Worm (Caenorhabditis elegans) whole organism, L1 larva: ENCODE measurements around the gene T28D6.6.

Source experiments
- C04F5.9 ChIP-seq: sonication (generic microtip); optimal IDR thresholded peaks from 2 replicates; lab custom pipeline; 2016; ENCODE audit warnings: missing genetic modification characterization, missing compliant biosample characterization
- C34B4.2 ChIP-seq: sonication (generic microtip); optimal IDR thresholded peaks from 2 replicates; lab custom pipeline; 2017; ENCODE audit warnings: mild to moderate bottlenecking, missing genetic modification characterization, missing compliant biosample characterization
- Y116A8C.19 ChIP-seq: sonication (generic microtip); optimal IDR thresholded peaks from 2 replicates; lab custom pipeline; 2016; ENCODE audit warnings: missing compliant biosample characterization, missing genetic modification characterization, borderline replicate concordance
- aly-2 ChIP-seq: fragments of 150-350 bp; optimal IDR thresholded peaks from 2 replicates; lab custom pipeline; 2014; ENCODE audit warnings: missing biosample characterization, missing genetic modification characterization
- ama-1 ChIP-seq: fragments of 150-350 bp; optimal IDR thresholded peaks from 2 replicates; lab custom pipeline; 2014
- ceh-63 ChIP-seq: fragments of 200-800 bp; sonication (Bioruptor generic); optimal IDR thresholded peaks from 2 replicates; lab custom pipeline; 2018; ENCODE audit warnings: mild to moderate bottlenecking, missing genetic modification characterization, missing compliant biosample characterization
- ceh-8 ChIP-seq: fragments of 200-800 bp; sonication (Bioruptor generic); optimal IDR thresholded peaks from 2 replicates; lab custom pipeline; 2018; ENCODE audit warnings: mild to moderate bottlenecking, missing genetic modification characterization, moderate library complexity, missing compliant biosample characterization
- ceh-82 ChIP-seq, 3 experiments: fragments of 150-350 bp in 1 of 3; sonication (generic microtip) in 2 of 3; optimal IDR thresholded peaks; 2 replicates each; lab custom pipeline; 2014 to 2017; ENCODE audit warnings: missing biosample characterization in 3 of 3, missing genetic modification characterization in 3 of 3
- ceh-88 ChIP-seq: fragments of 200-800 bp; sonication (Bioruptor generic); IDR thresholded peaks from 2 replicates; pipeline ENCODE4 v1.3.6; 2022; ENCODE audit warnings: missing genetic modification characterization, missing compliant biosample characterization
- dpl-1 ChIP-seq, 3 experiments: fragments of 150-350 bp in 2 of 3; sonication (generic microtip) in 1 of 3; optimal IDR thresholded peaks; 2 replicates each; lab custom pipeline; 2014 to 2017; ENCODE audit warnings: missing biosample characterization in 3 of 3, missing genetic modification characterization in 3 of 3, missing genetic modification reagents in 3 of 3
- dsc-1 ChIP-seq: sonication (generic microtip); optimal IDR thresholded peaks from 2 replicates; lab custom pipeline; 2016; ENCODE audit warnings: mild to moderate bottlenecking, missing genetic modification characterization, missing compliant biosample characterization
- efl-3 ChIP-seq: fragments of 200-800 bp; sonication (Bioruptor generic); optimal IDR thresholded peaks from 2 replicates; lab custom pipeline; 2018; ENCODE audit warnings: mild to moderate bottlenecking, missing genetic modification characterization, missing compliant biosample characterization
- egl-27 ChIP-seq, 2 experiments: fragments of 150-350 bp in 1 of 2; sonication (generic microtip); optimal IDR thresholded peaks; 3 replicates each; lab custom pipeline; 2017 to 2018; ENCODE audit warnings: missing biosample characterization in 2 of 2, missing genetic modification characterization in 2 of 2, missing genetic modification reagents in 2 of 2
- ets-5 ChIP-seq: fragments of 200-800 bp; sonication (Bioruptor generic); IDR thresholded peaks from 2 replicates; pipeline ENCODE4 v1.3.6; 2022; ENCODE audit warnings: missing genetic modification characterization, missing compliant biosample characterization
- fkh-10 ChIP-seq: sonication (generic microtip); optimal IDR thresholded peaks from 2 replicates; lab custom pipeline; 2017; ENCODE audit warnings: missing biosample characterization, missing genetic modification reagents, missing genetic modification characterization
- fkh-4 ChIP-seq: sonication (generic microtip); optimal IDR thresholded peaks from 2 replicates; lab custom pipeline; 2016; ENCODE audit warnings: missing compliant biosample characterization, missing genetic modification characterization, borderline replicate concordance
- grh-1 ChIP-seq: fragments of 200-800 bp; sonication (Bioruptor generic); IDR thresholded peaks from 2 replicates; pipeline ENCODE4 v1.3.6; 2022; ENCODE audit warnings: missing genetic modification reagents, missing genetic modification characterization, missing compliant biosample characterization
- hlh-4 ChIP-seq: sonication (generic microtip); optimal IDR thresholded peaks from 2 replicates; lab custom pipeline; 2016; ENCODE audit warnings: mild to moderate bottlenecking, missing genetic modification characterization, missing compliant biosample characterization
- hpl-2 ChIP-seq: fragments of 150-350 bp; optimal IDR thresholded peaks from 2 replicates; lab custom pipeline; 2014; ENCODE audit warnings: missing biosample characterization, missing genetic modification reagents, missing genetic modification characterization
- irx-1 ChIP-seq: sonication (generic microtip); optimal IDR thresholded peaks from 2 replicates; lab custom pipeline; 2016; ENCODE audit warnings: missing genetic modification characterization, missing compliant biosample characterization
- isw-1 ChIP-seq: fragments of 200-800 bp; sonication (Bioruptor generic); IDR thresholded peaks from 2 replicates; pipeline ENCODE4 v1.3.6; 2022; ENCODE audit warnings: missing genetic modification characterization, missing compliant biosample characterization
- jun-1 ChIP-seq: fragments of 150-350 bp; optimal IDR thresholded peaks from 2 replicates; lab custom pipeline; 2014; ENCODE audit warnings: missing biosample characterization, missing genetic modification reagents, missing genetic modification characterization
- lin-13 ChIP-seq: fragments of 150-350 bp; optimal IDR thresholded peaks from 2 replicates; lab custom pipeline; 2014; ENCODE audit warnings: missing biosample characterization, missing genetic modification reagents, missing genetic modification characterization
- lin-14 ChIP-seq: fragments of 200-800 bp; sonication (Bioruptor generic); optimal IDR thresholded peaks from 2 replicates; lab custom pipeline; 2018; ENCODE audit warnings: mild to moderate bottlenecking, missing genetic modification characterization, moderate library complexity, missing compliant biosample characterization
- mab-9 ChIP-seq: fragments of 200-800 bp; sonication (Bioruptor generic); IDR thresholded peaks from 2 replicates; pipeline ENCODE4 v1.3.6; 2022; ENCODE audit warnings: missing genetic modification reagents, missing genetic modification characterization, missing compliant biosample characterization
- mdl-1 ChIP-seq, 2 experiments: fragments of 150-350 bp; optimal IDR thresholded peaks; 2 replicates each; lab custom pipeline; 2014 to 2017; ENCODE audit warnings: missing biosample characterization in 2 of 2, missing genetic modification characterization in 2 of 2, inconsistent platforms in 1 of 2
- mep-1 ChIP-seq: fragments of 150-350 bp; optimal IDR thresholded peaks from 2 replicates; lab custom pipeline; 2014; ENCODE audit warnings: missing biosample characterization, missing genetic modification characterization
- nhr-20 ChIP-seq: sonication (generic microtip); optimal IDR thresholded peaks from 2 replicates; lab custom pipeline; 2016; ENCODE audit warnings: mild to moderate bottlenecking, missing genetic modification characterization, missing compliant biosample characterization
- nhr-237 ChIP-seq: fragments of 150-350 bp; optimal IDR thresholded peaks from 2 replicates; lab custom pipeline; 2014; ENCODE audit warnings: missing biosample characterization, missing genetic modification characterization
- nhr-28 ChIP-seq: fragments of 150-350 bp; optimal IDR thresholded peaks from 2 replicates; lab custom pipeline; 2014; ENCODE audit warnings: missing biosample characterization, missing genetic modification characterization
- nhr-47 ChIP-seq: sonication (generic microtip); optimal IDR thresholded peaks from 2 replicates; lab custom pipeline; 2016; ENCODE audit warnings: mild to moderate bottlenecking, missing genetic modification characterization, moderate library complexity, missing compliant biosample characterization
- nhr-71 ChIP-seq: sonication (generic microtip); optimal IDR thresholded peaks from 2 replicates; lab custom pipeline; 2016; ENCODE audit warnings: mild to moderate bottlenecking, missing genetic modification characterization, moderate library complexity, missing compliant biosample characterization
- nhr-84 ChIP-seq: sonication (generic microtip); optimal IDR thresholded peaks from 2 replicates; lab custom pipeline; 2017; ENCODE audit warnings: missing biosample characterization, missing genetic modification characterization
- nhr-85 ChIP-seq: sonication (generic microtip); peaks from one replicate; lab custom pipeline; 2016; ENCODE audit warnings: missing genetic modification characterization, inconsistent platforms, missing compliant biosample characterization
- nhr-90 ChIP-seq: sonication (generic microtip); optimal IDR thresholded peaks from 2 replicates; lab custom pipeline; 2016; ENCODE audit warnings: mild to moderate bottlenecking, missing genetic modification characterization, missing compliant biosample characterization; ENCODE audit not compliant: poor library complexity
- pag-3 ChIP-seq: sonication (generic microtip); optimal IDR thresholded peaks from 2 replicates; lab custom pipeline; 2017; ENCODE audit warnings: missing genetic modification characterization, mild to moderate bottlenecking, missing compliant biosample characterization, antibody characterized with exemption, borderline replicate concordance; ENCODE audit not compliant: insufficient read depth
- pax-3 ChIP-seq: fragments of 200-800 bp; sonication (Bioruptor generic); optimal IDR thresholded peaks from 2 replicates; lab custom pipeline; 2018; ENCODE audit warnings: mild to moderate bottlenecking, missing genetic modification characterization, moderate library complexity, missing compliant biosample characterization
- rnt-1 ChIP-seq: sonication (generic microtip); optimal IDR thresholded peaks from 2 replicates; lab custom pipeline; 2016; ENCODE audit warnings: mild to moderate bottlenecking, missing genetic modification characterization, moderate library complexity, missing compliant biosample characterization
- snpc-4 ChIP-seq: fragments of 150-350 bp; optimal IDR thresholded peaks from 2 replicates; lab custom pipeline; 2014; ENCODE audit warnings: missing biosample characterization, missing genetic modification characterization
- sptf-1 ChIP-seq: fragments of 150-350 bp; optimal IDR thresholded peaks from 2 replicates; lab custom pipeline; 2014; ENCODE audit warnings: missing biosample characterization, missing genetic modification characterization
- sup-37 ChIP-seq: fragments of 200-800 bp; sonication (Bioruptor generic); optimal IDR thresholded peaks from 2 replicates; lab custom pipeline; 2018; ENCODE audit warnings: mild to moderate bottlenecking, missing genetic modification characterization, missing compliant biosample characterization
- swsn-7 ChIP-seq: sonication (generic microtip); optimal IDR thresholded peaks from 2 replicates; lab custom pipeline; 2016; ENCODE audit warnings: missing genetic modification characterization, missing compliant biosample characterization
- tbx-2 ChIP-seq: sonication (generic microtip); optimal IDR thresholded peaks from 2 replicates; lab custom pipeline; 2016; ENCODE audit warnings: missing genetic modification characterization, missing compliant biosample characterization
- tlp-1 ChIP-seq: fragments of 150-350 bp; optimal IDR thresholded peaks from 2 replicates; lab custom pipeline; 2014; ENCODE audit warnings: missing biosample characterization, missing genetic modification characterization
- unc-130 ChIP-seq: fragments of 150-350 bp; optimal IDR thresholded peaks from 2 replicates; lab custom pipeline; 2017; ENCODE audit warnings: missing biosample characterization, missing genetic modification characterization, inconsistent platforms
- vab-15 ChIP-seq: sonication (generic microtip); optimal IDR thresholded peaks from 2 replicates; lab custom pipeline; 2017; ENCODE audit warnings: missing genotype, mild to moderate bottlenecking, missing genetic modification characterization, missing compliant biosample characterization
- xbp-1 ChIP-seq: sonication (generic microtip); optimal IDR thresholded peaks from 2 replicates; lab custom pipeline; 2016; ENCODE audit warnings: missing genetic modification characterization, missing compliant biosample characterization
- zip-4 ChIP-seq: fragments of 200-800 bp; sonication (Bioruptor generic); optimal IDR thresholded peaks from 2 replicates; lab custom pipeline; 2018; ENCODE audit warnings: mild to moderate bottlenecking, missing genetic modification characterization, moderate library complexity, missing compliant biosample characterization

The T28D6.6 gene

ce11 chrIII:11317164-11317620, 25.7 kb downstream of the T28D6.6 start, which contains the start of gene mcm-10 (continued):
- TF ChIP-seq Y116A8C.19 (tag; lab: Kevin White, UChicago) (peak; percentile 71), jun-1 (peak; percentile 55), ceh-8 (GFP tag; lab: Kevin White, UChicago) (peak; percentile 62), tlp-1 (no peak), rnt-1 (tag; lab: Kevin White, UChicago) (no peak), irx-1 (tag; lab: Kevin White, UChicago) (peak; percentile 84), nhr-85 (tag; lab: Kevin White, UChicago) (peak; percentile 95), mdl-1 (tag; optimal IDR thresholded peaks at IDR 0.05; lab: Kevin White, UChicago) (peak in 1 of 2 experiments; percentile 20), C34B4.2 (no peak), tbx-2 (peak; percentile 91), egl-27 (tag; optimal IDR thresholded peaks at IDR 0.05; lab: Kevin White, UChicago) (no peak), C04F5.9 (tag; lab: Kevin White, UChicago) (peak; percentile 87), vab-15 (tag; lab: Kevin White, UChicago) (peak; percentile 79), nhr-47 (tag; lab: Kevin White, UChicago) (peak; percentile 95), dpl-1 (GFP tag; optimal IDR thresholded peaks at IDR 0.05; lab: Kevin White, UChicago) (peak; percentile 87 to 90 (median 90)), xbp-1 (tag; lab: Kevin White, UChicago) (peak; percentile 89), nhr-90 (tag; lab: Kevin White, UChicago) (peak; percentile 92), zip-4 (GFP tag; lab: Kevin White, UChicago) (no peak), ceh-82 (tag; optimal IDR thresholded peaks at IDR 0.05; lab: Kevin White, UChicago) (peak; percentile 34 to 43 (median 43)), grh-1 (GFP tag; lab: Robert Waterston, UW) (peak; percentile 55), swsn-7 (tag; lab: Kevin White, UChicago) (peak; percentile 84), pag-3 (tag; lab: Kevin White, UChicago) (no peak), unc-130 (peak; percentile 41), nhr-71 (peak; percentile 94), sptf-1 (tag; lab: Kevin White, UChicago) (no peak), nhr-84 (tag; lab: Kevin White, UChicago) (no peak), mep-1 (tag; lab: Kevin White, UChicago) (peak; percentile 72), ama-1 (lab: Kevin White, UChicago) (no peak), isw-1 (GFP tag; lab: Robert Waterston, UW) (peak; percentile 80), ceh-63 (GFP tag; lab: Kevin White, UChicago) (peak; percentile 91), fkh-4 (tag; lab: Kevin White, UChicago) (peak; percentile 84), nhr-20 (tag; lab: Kevin White, UChicago) (peak; percentile 87), nhr-237 (peak; percentile 65), hpl-2 (GFP tag; lab: Kevin White, UChicago) (peak; percentile 19), pax-3 (tag; lab: Kevin White, UChicago) (peak; percentile 97), lin-13 (peak; percentile 50), ets-5 (GFP tag; lab: Robert Waterston, UW) (no peak), mab-9 (GFP tag; lab: Robert Waterston, UW) (peak; percentile 50; the same call in 1 of the 2 replicates), nhr-28 (tag; lab: Kevin White, UChicago) (no peak), fkh-10 (GFP tag; lab: Kevin White, UChicago) (peak; percentile 68), dsc-1 (tag; lab: Kevin White, UChicago) (peak; percentile 89), ceh-88 (GFP tag; lab: Robert Waterston, UW) (peak; percentile 77), aly-2 (tag; lab: Kevin White, UChicago) (peak; percentile 75), efl-3 (GFP tag; lab: Kevin White, UChicago) (peak; percentile 33), snpc-4 (tag; lab: Kevin White, UChicago) (peak; percentile 77), sup-37 (GFP tag; lab: Kevin White, UChicago) (peak; percentile 2), hlh-4 (peak; percentile 53), lin-14 (GFP tag; lab: Kevin White, UChicago) (no peak)
